Worm (Caenorhabditis elegans): ENCODE results near the gene R03G5.6.

- TF ChIP-seq snpc-1.3 (tag; optimal IDR thresholded peaks at IDR 0.05; ENCODE audit: insufficient read depth) (no peak), attf-3 (GFP tag; conservative IDR thresholded peaks at IDR 0.05) (no peak), hlh-26 (GFP tag; conservative IDR thresholded peaks at IDR 0.05) (no peak), zfh-2 (GFP tag; conservative IDR thresholded peaks at IDR 0.05) (no peak), Y53F4B.3 (GFP tag; IDR thresholded peaks at IDR 0.05) (no peak), snpc-4 (GFP tag; optimal IDR thresholded peaks at IDR 0.05) (no peak), snpc-4 (tag; optimal IDR thresholded peaks at IDR 0.05) (no peak), die-1 (tag; optimal IDR thresholded peaks at IDR 0.05) (no peak), lin-35 (GFP tag; optimal IDR thresholded peaks at IDR 0.05) (no peak), F57A8.1 (GFP tag; optimal IDR thresholded peaks at IDR 0.05) (no peak), lin-54 (GFP tag; optimal IDR thresholded peaks at IDR 0.05) (no peak)
These were observed 23.3 kb upstream of the R03G5.6 start for ce11 chrX:7839989-7840388.

All from whole organism, young adult.